Worm (Caenorhabditis elegans): ENCODE results near the gene mrp-2.

DNA sequence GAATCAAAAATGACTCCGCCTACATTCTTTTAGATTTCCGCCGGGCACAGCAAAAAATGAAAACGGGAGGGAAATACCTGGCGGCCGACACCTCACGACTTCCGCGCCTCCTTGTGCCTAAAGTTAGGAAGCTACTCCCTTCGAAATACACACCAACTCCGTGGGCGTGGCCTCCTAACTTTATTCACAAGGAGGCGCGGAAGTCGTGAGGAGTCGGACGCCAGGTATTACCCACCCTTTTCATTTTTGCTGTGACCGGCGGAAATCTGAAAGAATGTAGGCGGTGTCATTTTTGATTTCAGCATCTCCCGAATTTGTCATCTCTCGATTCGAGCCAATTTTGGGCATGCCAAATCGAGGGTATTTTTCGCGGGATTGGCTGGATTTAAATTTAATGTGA is 34.4 kb downstream of the mrp-2 start:
- TF ChIP-seq egl-27 (tag; optimal IDR thresholded peaks at IDR 0.05) (no peak), zag-1 (tag; optimal IDR thresholded peaks at IDR 0.05) (no peak), unc-62 (GFP tag; optimal IDR thresholded peaks at IDR 0.05) (no peak)
